Fruit fly (Drosophila melanogaster) whole organism, embryonic: ENCODE measurements around the gene Est-P.

Experiments
- CG11085 ChIP-seq: fragments of 200-800 bp; sonication (Bioruptor generic); IDR thresholded peaks from 2 replicates; pipeline ENCODE4 v1.3.6; 2022; ENCODE audit warnings: missing biosample characterization, missing genetic modification characterization
- CG11696 ChIP-seq: fragments of 200-800 bp; sonication (Bioruptor generic); IDR thresholded peaks from 2 replicates; pipeline ENCODE4 v1.3.6; 2022; ENCODE audit warnings: missing biosample characterization, missing genetic modification characterization
- CG12299 ChIP-seq: fragments of 200-800 bp; sonication (Bioruptor generic); optimal IDR thresholded peaks from 2 replicates; lab custom pipeline; 2018; ENCODE audit warnings: missing biosample characterization, mild to moderate bottlenecking, missing genetic modification characterization
- CG12744 ChIP-seq: fragments of 200-800 bp; sonication (Bioruptor generic); optimal IDR thresholded peaks from 2 replicates; lab custom pipeline; 2016; ENCODE audit warnings: missing biosample characterization, missing genetic modification characterization
- CG13296 ChIP-seq: fragments of 200-800 bp; sonication (Bioruptor generic); optimal IDR thresholded peaks from 3 replicates; lab custom pipeline; 2018; ENCODE audit warnings: missing biosample characterization, mild to moderate bottlenecking, missing genetic modification characterization
- CG14965 ChIP-seq: fragments of 200-800 bp; sonication (Bioruptor generic); optimal IDR thresholded peaks from 2 replicates; lab custom pipeline; 2016; ENCODE audit warnings: missing biosample characterization, missing genetic modification characterization, borderline replicate concordance
- CG15269 ChIP-seq: fragments of 200-800 bp; sonication (Bioruptor generic); optimal IDR thresholded peaks from 2 replicates; lab custom pipeline; 2018; ENCODE audit warnings: missing biosample characterization, mild to moderate bottlenecking, missing genetic modification characterization, moderate library complexity
- CG1603 ChIP-seq: fragments of 200-800 bp; sonication (Bioruptor generic); optimal IDR thresholded peaks from 2 replicates; lab custom pipeline; 2019; ENCODE audit warnings: missing biosample characterization, mild to moderate bottlenecking, missing genetic modification characterization, moderate library complexity
- CG17361 ChIP-seq: fragments of 200-800 bp; sonication (Bioruptor generic); IDR thresholded peaks from 3 replicates; pipeline ENCODE4 v1.3.6; 2022; ENCODE audit warnings: missing biosample characterization, missing genetic modification characterization
- CG18599 ChIP-seq: fragments of 200-800 bp; sonication (Bioruptor generic); optimal IDR thresholded peaks from 3 replicates; lab custom pipeline; 2017; ENCODE audit warnings: missing biosample characterization, missing genetic modification characterization, mild to moderate bottlenecking, moderate library complexity, missing genetic modification reagents
- CG2120 ChIP-seq: fragments of 200-800 bp; sonication (Bioruptor generic); optimal IDR thresholded peaks from 3 replicates; lab custom pipeline; 2016; ENCODE audit warnings: missing biosample characterization, missing genetic modification characterization
- CG2199 ChIP-seq: fragments of 200-800 bp; sonication (Bioruptor generic); IDR thresholded peaks from 3 replicates; pipeline ENCODE4 v1.3.6; 2022; ENCODE audit warnings: missing biosample characterization, missing genetic modification characterization
- CG32532 ChIP-seq: fragments of 200-800 bp; sonication (Bioruptor generic); IDR thresholded peaks from 2 replicates; pipeline ENCODE4 v1.3.6; 2022; ENCODE audit warnings: missing biosample characterization, missing genetic modification characterization
- CG3281 ChIP-seq: fragments of 200-800 bp; sonication (Bioruptor generic); optimal IDR thresholded peaks from 3 replicates; lab custom pipeline; 2017; ENCODE audit warnings: missing biosample characterization, mild to moderate bottlenecking, missing genetic modification characterization
- CG4730 ChIP-seq: fragments of 200-800 bp; sonication (Bioruptor generic); IDR thresholded peaks from 2 replicates; pipeline ENCODE4 v1.3.6; 2022; ENCODE audit warnings: missing biosample characterization, missing genetic modification characterization
- CG6175 ChIP-seq: fragments of 200-800 bp; sonication (Bioruptor generic); IDR thresholded peaks from 3 replicates; pipeline ENCODE4 v1.3.6; 2022; ENCODE audit warnings: missing biosample characterization, missing genetic modification characterization
- CG7786 ChIP-seq: fragments of 200-800 bp; sonication (Bioruptor generic); optimal IDR thresholded peaks from 2 replicates; lab custom pipeline; 2016; ENCODE audit warnings: missing biosample characterization, missing genetic modification characterization
- CG9609 ChIP-seq: fragments of 200-800 bp; sonication (Bioruptor generic); optimal IDR thresholded peaks from 3 replicates; lab custom pipeline; 2016; ENCODE audit warnings: missing biosample characterization, missing genetic modification characterization
- CoRest ChIP-seq: fragments of 200-800 bp; sonication (Bioruptor generic); optimal IDR thresholded peaks from 3 replicates; lab custom pipeline; 2018; ENCODE audit warnings: missing biosample characterization, mild to moderate bottlenecking, missing genetic modification characterization, moderate library complexity
- Deaf1 ChIP-seq: fragments of 200-800 bp; optimal IDR thresholded peaks from 3 replicates; lab custom pipeline; 2019; ENCODE audit warnings: missing biosample characterization, mild to moderate bottlenecking, missing genetic modification characterization, moderate library complexity
- Dp ChIP-seq: fragments of 200-800 bp; sonication (Bioruptor generic); optimal IDR thresholded peaks from 2 replicates; lab custom pipeline; 2018; ENCODE audit warnings: missing biosample characterization, mild to moderate bottlenecking, missing genetic modification characterization, moderate library complexity
- Ets65A ChIP-seq: fragments of 200-800 bp; sonication (Bioruptor generic); peaks from one replicate; lab custom pipeline; 2016; ENCODE audit warnings: missing biosample characterization, missing genetic modification characterization
- Gug ChIP-seq: fragments of 200-800 bp; sonication (Bioruptor generic); IDR thresholded peaks from 4 replicates; pipeline ENCODE4 v1.3.6; 2022; ENCODE audit warnings: missing biosample characterization, missing genetic modification characterization
- Hmr ChIP-seq: fragments of 200-800 bp; sonication (Bioruptor generic); optimal IDR thresholded peaks from 3 replicates; lab custom pipeline; 2017; ENCODE audit warnings: mild to moderate bottlenecking, missing biosample characterization, missing genetic modification reagents, missing genetic modification characterization
- Meics ChIP-seq: fragments of 200-800 bp; sonication (Bioruptor generic); optimal IDR thresholded peaks from 2 replicates; lab custom pipeline; 2017; ENCODE audit warnings: missing biosample characterization, mild to moderate bottlenecking, missing genetic modification characterization
- NFAT ChIP-seq: fragments of 200-800 bp; sonication (Bioruptor generic); IDR thresholded peaks from 2 replicates; pipeline ENCODE4 v1.3.6; 2022; ENCODE audit warnings: missing biosample characterization, missing genetic modification characterization
- Pdp1 ChIP-seq, 2 experiments: fragments of 200-800 bp; sonication (Bioruptor generic); optimal IDR thresholded peaks; 3 replicates each; lab custom pipeline; 2016; ENCODE audit warnings: missing biosample characterization in 2 of 2, missing genetic modification characterization in 2 of 2, mild to moderate bottlenecking in 1 of 2, moderate library complexity in 1 of 2
- Rfx ChIP-seq: fragments of 200-800 bp; sonication (Bioruptor generic); IDR thresholded peaks from 2 replicates; pipeline ENCODE4 v1.3.6; 2022; ENCODE audit warnings: missing biosample characterization, missing genetic modification characterization
- Xrp1 ChIP-seq: fragments of 200-800 bp; sonication (Bioruptor generic); IDR thresholded peaks from 2 replicates; pipeline ENCODE4 v1.3.6; 2022; ENCODE audit warnings: missing biosample characterization, missing genetic modification characterization
- al ChIP-seq: fragments of 200-800 bp; sonication (Bioruptor generic); IDR thresholded peaks from 2 replicates; pipeline ENCODE4 v1.3.6; 2022; ENCODE audit warnings: missing biosample characterization, missing genetic modification characterization
- cg ChIP-seq: fragments of 200-800 bp; sonication (Bioruptor generic); optimal IDR thresholded peaks from 3 replicates; lab custom pipeline; 2019; ENCODE audit warnings: missing biosample characterization, mild to moderate bottlenecking, missing genetic modification characterization, moderate library complexity
- ci ChIP-seq: fragments of 200-800 bp; sonication (Bioruptor generic); IDR thresholded peaks from 3 replicates; pipeline ENCODE4 v1.3.6; 2022; ENCODE audit warnings: missing biosample characterization, missing genetic modification characterization
- cwo ChIP-seq: fragments of 200-800 bp; sonication (Bioruptor generic); optimal IDR thresholded peaks from 3 replicates; lab custom pipeline; 2017; ENCODE audit warnings: missing biosample characterization, missing genetic modification characterization, mild to moderate bottlenecking, moderate library complexity, missing genetic modification reagents
- dysf ChIP-seq: fragments of 200-800 bp; sonication (Bioruptor generic); IDR thresholded peaks from 3 replicates; pipeline ENCODE4 v1.3.6; 2022; ENCODE audit warnings: missing biosample characterization, missing genetic modification characterization
- gem ChIP-seq: fragments of 200-800 bp; sonication (Bioruptor generic); optimal IDR thresholded peaks from 2 replicates; lab custom pipeline; 2019; ENCODE audit warnings: missing biosample characterization, mild to moderate bottlenecking, missing genetic modification characterization, moderate library complexity
- grn ChIP-seq: fragments of 200-800 bp; sonication (Bioruptor generic); optimal IDR thresholded peaks from 3 replicates; lab custom pipeline; 2017; ENCODE audit warnings: missing biosample characterization, missing genetic modification characterization
- kay ChIP-seq: fragments of 200-800 bp; sonication (Bioruptor generic); optimal IDR thresholded peaks from 2 replicates; lab custom pipeline; 2016; ENCODE audit warnings: missing biosample characterization, missing genetic modification characterization
- luna ChIP-seq: fragments of 200-800 bp; sonication (Bioruptor generic); optimal IDR thresholded peaks from 2 replicates; lab custom pipeline; 2016; ENCODE audit warnings: missing biosample characterization, missing genetic modification characterization
- mam ChIP-seq: fragments of 200-800 bp; sonication (Bioruptor generic); optimal IDR thresholded peaks from 3 replicates; lab custom pipeline; 2016; ENCODE audit warnings: missing biosample characterization, missing genetic modification characterization
- ranshi ChIP-seq: fragments of 200-800 bp; sonication (Bioruptor generic); IDR thresholded peaks from 2 replicates; pipeline ENCODE4 v1.3.6; 2022; ENCODE audit warnings: missing biosample characterization, missing genetic modification characterization
- scrt ChIP-seq: fragments of 200-800 bp; sonication (Bioruptor generic); optimal IDR thresholded peaks from 2 replicates; lab custom pipeline; 2018; ENCODE audit warnings: missing biosample characterization, mild to moderate bottlenecking, missing genetic modification characterization, moderate library complexity
- slp2 ChIP-seq: fragments of 200-800 bp; sonication (Bioruptor generic); optimal IDR thresholded peaks from 2 replicates; lab custom pipeline; 2016; ENCODE audit warnings: missing biosample characterization, missing genetic modification characterization
- ssp ChIP-seq: fragments of 200-800 bp; sonication (Bioruptor generic); IDR thresholded peaks from 2 replicates; pipeline ENCODE4 v1.3.6; 2022; ENCODE audit warnings: missing biosample characterization, missing genetic modification characterization
- tio ChIP-seq: fragments of 200-800 bp; sonication (Bioruptor generic); optimal IDR thresholded peaks from 2 replicates; lab custom pipeline; 2017; ENCODE audit warnings: missing biosample characterization, missing genetic modification characterization, inconsistent platforms

Gene Est-P

dm6 chr3L:12163693-12164092 is 26.8 kb upstream of the Est-P start, which contains the start of gene CG9760 (continued):
- TF ChIP-seq CG32532 (GFP tag; lab: Robert Waterston, UW) (peak; percentile 42; the same call in 1 of the 2 replicates), slp2 (GFP tag; lab: Kevin White, UChicago) (no peak), CG2199 (no peak), Xrp1 (GFP tag; lab: Robert Waterston, UW) (peak; percentile 22; the same call in 1 of the 2 replicates), ssp (GFP tag; lab: Robert Waterston, UW) (0 out of 2 replicates have a peak, but pooled peaks have one; percentile 11), Dp (no peak), ranshi (0 out of 2 replicates have a peak, but pooled peaks have one; percentile 7), gem (tag; lab: Kevin White, UChicago) (peak; percentile 21)

DNA sequence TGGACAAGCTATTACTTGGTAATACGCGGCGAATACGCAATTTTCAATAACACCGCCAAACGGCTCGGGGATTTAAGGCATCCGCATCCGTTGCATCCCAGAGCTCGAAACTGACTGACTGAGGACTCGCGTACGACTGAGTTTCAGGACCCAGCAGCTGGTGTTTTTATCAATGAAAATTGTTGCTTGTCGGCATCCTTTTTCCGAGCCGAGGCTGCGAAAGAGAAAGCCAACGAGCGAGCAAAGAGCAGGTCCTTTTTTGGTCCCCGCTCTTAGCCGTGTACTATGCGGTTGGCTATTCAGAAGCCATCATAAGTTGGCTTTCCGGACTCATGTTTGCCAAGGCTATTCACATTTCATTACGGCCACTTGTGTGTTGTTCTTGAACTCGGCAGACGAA is 15.2 kb upstream of the Est-P start, which contains the start of gene Rh7:
TSS of gene Rh7 (minus strand) at position 101 of the 400 bp plus-strand sequence.
- TF ChIP-seq CG12299 (tag; lab: Kevin White, UChicago) (no peak), scrt (peak; percentile 30), Deaf1 (tag; lab: Kevin White, UChicago) (peak; percentile 64), ci (GFP tag; lab: Robert Waterston, UW) (no peak)

dm6 chr3L:12177301-12177700 is 13.2 kb upstream of the Est-P start, which contains the start of gene CAH2:
TSS of gene CAH2 (plus strand) at chr3L:12177601.
- TF ChIP-seq CG13296 (GFP tag; lab: Kevin White, UChicago) (no peak), Ets65A (GFP tag; lab: Kevin White, UChicago) (peak; percentile 19), CG12744 (GFP tag; lab: Kevin White, UChicago) (no peak), tio (GFP tag; lab: Kevin White, UChicago) (no peak)

DNA sequence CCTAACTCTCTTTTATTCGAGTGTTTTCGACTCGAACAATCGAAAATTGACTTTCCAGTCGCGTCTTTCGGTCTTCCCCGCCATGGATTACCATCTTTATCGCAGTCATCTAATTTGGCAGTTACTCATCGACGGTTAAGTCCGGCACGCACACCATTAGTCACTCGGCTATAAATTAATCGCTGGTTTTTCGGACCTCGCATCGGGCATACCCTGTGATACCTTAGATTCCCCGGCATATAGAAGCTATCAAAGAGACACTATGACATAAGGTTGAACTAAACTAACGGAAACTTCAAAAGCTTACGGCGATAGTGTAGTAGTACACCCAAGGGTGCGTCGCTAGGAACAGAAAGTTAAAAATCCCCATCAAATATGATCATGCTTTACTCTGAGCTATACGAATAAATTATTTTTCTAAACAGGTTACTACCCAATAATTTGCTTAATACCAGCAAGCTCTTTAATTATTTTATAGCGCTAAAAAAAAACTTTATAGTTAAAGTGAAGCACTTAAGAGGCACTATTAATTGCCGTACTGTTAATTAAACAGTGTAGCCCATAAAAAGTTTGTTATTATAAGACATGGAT is 11.6 kb upstream of the Est-P start:
- 0 out of 2 replicates have a peak, but pooled peaks have one; percentile 29 for TF ChIP-seq al (GFP tag; lab: Robert Waterston, UW)
- TF ChIP-seq ranshi, result no peak
- peak; percentile 36; the same call in 2 of the 3 replicates for TF ChIP-seq CG17361
- peak; percentile 10 for TF ChIP-seq CG15269 (tag; lab: Kevin White, UChicago)
- no peak for TF ChIP-seq CoRest (tag; lab: Kevin White, UChicago)
- peak; percentile 24 for TF ChIP-seq Meics (GFP tag; lab: Kevin White, UChicago)
- peak; percentile 22 for TF ChIP-seq CG7786 (GFP tag; lab: Kevin White, UChicago)
- no peak for TF ChIP-seq CG4730
- peak; percentile 5 for TF ChIP-seq kay (GFP tag; lab: Kevin White, UChicago)
- TF ChIP-seq CG1603 (tag; lab: Kevin White, UChicago), result peak; percentile 10
- TF ChIP-seq Hmr (GFP tag; lab: Kevin White, UChicago), result peak; percentile 7
- TF ChIP-seq NFAT (GFP tag; lab: Robert Waterston, UW), result peak; percentile 41; the same call in 1 of the 2 replicates
- TF ChIP-seq Rfx (GFP tag; lab: Robert Waterston, UW), result peak; percentile 67
- peak; percentile 31; the same call in 1 of the 4 replicates for TF ChIP-seq Gug (GFP tag; lab: Robert Waterston, UW)
- TF ChIP-seq CG14965 (GFP tag; lab: Kevin White, UChicago), result no peak
- 0 out of 3 replicates have a peak, but pooled peaks have one; percentile 25 for TF ChIP-seq CG6175
- TF ChIP-seq luna (GFP tag; lab: Kevin White, UChicago), result no peak
- peak; percentile 4 for TF ChIP-seq mam (GFP tag; lab: Kevin White, UChicago)
- 0 out of 3 replicates have a peak, but pooled peaks have one; percentile 4 for TF ChIP-seq dysf (GFP tag; lab: Robert Waterston, UW)
- TF ChIP-seq Pdp1 (GFP tag; optimal IDR thresholded peaks at IDR 0.05; lab: Kevin White, UChicago), result peak in 1 of 2 experiments; percentile 83
- TF ChIP-seq CG18599 (GFP tag; lab: Kevin White, UChicago), result peak; percentile 51
- TF ChIP-seq CG2120 (GFP tag; lab: Kevin White, UChicago), result peak; percentile 44
- peak; percentile 80 for TF ChIP-seq CG11696 (GFP tag; lab: Robert Waterston, UW)
- TF ChIP-seq CG9609 (GFP tag; lab: Kevin White, UChicago), result no peak
- TF ChIP-seq CG3281 (GFP tag; lab: Kevin White, UChicago), result peak; percentile 46
- peak; percentile 34 for TF ChIP-seq grn (GFP tag; lab: Kevin White, UChicago)
- no peak for TF ChIP-seq cg (GFP tag; lab: Kevin White, UChicago)
- peak; percentile 43; the same call in 1 of the 3 replicates for TF ChIP-seq ci (GFP tag; lab: Robert Waterston, UW)
- peak; percentile 16 for TF ChIP-seq cwo (GFP tag; lab: Kevin White, UChicago)
- TF ChIP-seq CG11085, result no peak
